Worm (Caenorhabditis elegans) whole organism, L4 larva: Measurements from ENCODE around the gene pde-4.

Source experiments
- D1046.2 ChIP-seq: fragments of 200-800 bp; sonication (Bioruptor generic); IDR thresholded peaks from 2 replicates; pipeline ENCODE4 v1.3.6; 2022; ENCODE audit warnings: missing genetic modification characterization, missing compliant biosample characterization
- F10B5.3 ChIP-seq: sonication (generic microtip); optimal IDR thresholded peaks from 2 replicates; lab custom pipeline; 2016; ENCODE audit warnings: mild to moderate bottlenecking, missing genetic modification characterization, missing compliant biosample characterization
- F49E8.2 ChIP-seq: sonication (generic microtip); optimal IDR thresholded peaks from 2 replicates; lab custom pipeline; 2016; ENCODE audit warnings: missing compliant biosample characterization, mild to moderate bottlenecking, missing genetic modification characterization, borderline replicate concordance
- T26A8.4 ChIP-seq: fragments of 200-800 bp; sonication (Bioruptor generic); IDR thresholded peaks from 2 replicates; pipeline ENCODE4 v1.3.6; 2022; ENCODE audit warnings: missing genetic modification characterization, missing compliant biosample characterization
- Y105C5A.15 ChIP-seq: fragments of 200-800 bp; sonication (Bioruptor generic); IDR thresholded peaks from 2 replicates; pipeline ENCODE4 v1.3.6; 2022; ENCODE audit warnings: missing genetic modification characterization, missing compliant biosample characterization
- Y48G9A.11 ChIP-seq: fragments of 200-800 bp; sonication (Bioruptor generic); IDR thresholded peaks from 2 replicates; pipeline ENCODE4 v1.3.6; 2022; ENCODE audit warnings: missing genetic modification reagents, missing genetic modification characterization, missing compliant biosample characterization
- ZK337.2 ChIP-seq: fragments of 200-800 bp; sonication (Bioruptor generic); IDR thresholded peaks from 2 replicates; pipeline ENCODE4 v1.3.6; 2022; ENCODE audit warnings: missing genetic modification reagents, missing genetic modification characterization, missing compliant biosample characterization
- aha-1 ChIP-seq: fragments of 150-350 bp; peaks from one replicate; lab custom pipeline; 2014; ENCODE audit warnings: missing biosample characterization, missing genetic modification characterization
- arid-1 ChIP-seq: fragments of 200-800 bp; sonication (Bioruptor generic); conservative IDR thresholded peaks from 2 replicates; pipeline ENCODE4 v1.3.6; 2022; ENCODE audit warnings: missing genetic modification reagents, missing genetic modification characterization, missing compliant biosample characterization
- ceh-20 ChIP-seq: fragments of 200-800 bp; sonication (Bioruptor generic); IDR thresholded peaks from 2 replicates; pipeline ENCODE4 v1.3.6; 2022; ENCODE audit warnings: missing genetic modification reagents, missing genetic modification characterization, missing compliant biosample characterization
- ceh-28 ChIP-seq: fragments of 150-350 bp; optimal IDR thresholded peaks from 2 replicates; lab custom pipeline; 2014; ENCODE audit warnings: missing biosample characterization, missing genetic modification reagents, missing genetic modification characterization
- ceh-62 ChIP-seq: sonication (generic microtip); optimal IDR thresholded peaks from 2 replicates; lab custom pipeline; 2017; ENCODE audit warnings: missing biosample characterization, missing genetic modification characterization
- ctbp-1 ChIP-seq: fragments of 200-800 bp; sonication (Bioruptor generic); IDR thresholded peaks from 2 replicates; pipeline ENCODE4 v1.3.6; 2022; ENCODE audit warnings: missing genetic modification reagents, missing genetic modification characterization, missing compliant biosample characterization
- daf-16 ChIP-seq, 3 experiments: sonication (generic microtip); optimal IDR thresholded peaks; 2 replicates each; lab custom pipeline; 2016 to 2017; ENCODE audit warnings: missing genetic modification characterization in 3 of 3, missing genetic modification reagents in 3 of 3, mild to moderate bottlenecking in 2 of 3, missing compliant biosample characterization in 2 of 3, missing biosample characterization in 1 of 3, moderate library complexity in 1 of 3
- daf-19 ChIP-seq: fragments of 200-800 bp; sonication (Bioruptor generic); conservative IDR thresholded peaks from 2 replicates; pipeline ENCODE4 v1.3.6; 2022; ENCODE audit warnings: missing genetic modification characterization, missing compliant biosample characterization
- daf-8 ChIP-seq: fragments of 200-800 bp; sonication (Bioruptor generic); IDR thresholded peaks from 2 replicates; pipeline ENCODE4 v1.3.6; 2022; ENCODE audit warnings: missing genetic modification characterization, missing compliant biosample characterization
- dpl-1 ChIP-seq: fragments of 150-350 bp; optimal IDR thresholded peaks from 2 replicates; lab custom pipeline; 2014; ENCODE audit warnings: missing biosample characterization, missing genetic modification reagents, missing genetic modification characterization
- egl-27 ChIP-seq: sonication (generic microtip); optimal IDR thresholded peaks from 3 replicates; lab custom pipeline; 2017; ENCODE audit warnings: missing biosample characterization, missing genetic modification reagents, missing genetic modification characterization
- egl-43 ChIP-seq: fragments of 200-800 bp; sonication (Bioruptor generic); IDR thresholded peaks from 2 replicates; pipeline ENCODE4 v1.3.6; 2022; ENCODE audit warnings: missing genetic modification reagents, missing genetic modification characterization, missing compliant biosample characterization
- fkh-10 ChIP-seq: fragments of 150-350 bp; optimal IDR thresholded peaks from 2 replicates; lab custom pipeline; 2014; ENCODE audit warnings: missing biosample characterization, missing genetic modification reagents, missing genetic modification characterization
- hif-1 ChIP-seq, 2 experiments: sonication (generic microtip); optimal IDR thresholded peaks; 2 replicates each; lab custom pipeline; 2016 to 2017; ENCODE audit warnings: missing compliant biosample characterization in 2 of 2, missing genetic modification characterization in 2 of 2, missing genetic modification reagents in 2 of 2, missing genotype in 2 of 2, mild to moderate bottlenecking in 1 of 2
- hlh-11 ChIP-seq: fragments of 200-800 bp; sonication (Bioruptor generic); optimal IDR thresholded peaks from 2 replicates; lab custom pipeline; 2018; ENCODE audit warnings: mild to moderate bottlenecking, missing genetic modification characterization, missing compliant biosample characterization
- hlh-30 ChIP-seq: sonication (generic microtip); optimal IDR thresholded peaks from 2 replicates; lab custom pipeline; 2017; ENCODE audit warnings: antibody characterized with exemption, mild to moderate bottlenecking, missing genetic modification characterization, missing compliant biosample characterization; ENCODE audit not compliant: insufficient read depth
- lin-1 ChIP-seq: fragments of 200-800 bp; sonication (Bioruptor generic); IDR thresholded peaks from 2 replicates; pipeline ENCODE4 v1.3.6; 2022; ENCODE audit warnings: missing genetic modification reagents, missing genetic modification characterization, missing compliant biosample characterization
- madf-9 ChIP-seq: fragments of 200-800 bp; sonication (Bioruptor generic); conservative IDR thresholded peaks from 2 replicates; pipeline ENCODE4 v1.3.6; 2022; ENCODE audit warnings: missing genetic modification reagents, missing genetic modification characterization, missing compliant biosample characterization
- mdl-1 ChIP-seq, 2 experiments: fragments of 150-350 bp in 1 of 2; sonication (generic microtip) in 1 of 2; optimal IDR thresholded peaks; 2 replicates each; lab custom pipeline; 2014 to 2017; ENCODE audit warnings: missing biosample characterization in 2 of 2, missing genetic modification characterization in 2 of 2
- mep-1 ChIP-seq: fragments of 150-350 bp; sonication (generic microtip); optimal IDR thresholded peaks from 3 replicates; lab custom pipeline; 2014; ENCODE audit warnings: missing biosample characterization, missing genetic modification characterization
- mes-2 ChIP-seq: sonication (generic microtip); optimal IDR thresholded peaks from 2 replicates; lab custom pipeline; 2016; ENCODE audit warnings: missing genotype, mild to moderate bottlenecking, missing genetic modification characterization, missing compliant biosample characterization; ENCODE audit not compliant: poor library complexity, severe bottlenecking
- mxl-2 ChIP-seq: fragments of 200-800 bp; sonication (Bioruptor generic); conservative IDR thresholded peaks from 2 replicates; pipeline ENCODE4 v1.3.6; 2022; ENCODE audit warnings: missing genetic modification reagents, missing genetic modification characterization, missing compliant biosample characterization
- nhr-10 ChIP-seq: fragments of 150-350 bp; optimal IDR thresholded peaks from 2 replicates; lab custom pipeline; 2014; ENCODE audit warnings: missing biosample characterization, missing genetic modification characterization
- nhr-11 ChIP-seq: fragments of 150-350 bp; optimal IDR thresholded peaks from 2 replicates; lab custom pipeline; 2014; ENCODE audit warnings: missing biosample characterization, missing genetic modification characterization
- nhr-111 ChIP-seq: fragments of 200-800 bp; sonication (Bioruptor generic); optimal IDR thresholded peaks from 2 replicates; lab custom pipeline; 2018; ENCODE audit warnings: mild to moderate bottlenecking, missing genetic modification characterization, missing compliant biosample characterization
- nhr-237 ChIP-seq: sonication (generic microtip); optimal IDR thresholded peaks from 2 replicates; lab custom pipeline; 2017; ENCODE audit warnings: missing biosample characterization, missing genetic modification characterization
- nhr-25 ChIP-seq: sonication (generic microtip); optimal IDR thresholded peaks from 2 replicates; lab custom pipeline; 2017; ENCODE audit warnings: missing genetic modification characterization, mild to moderate bottlenecking, missing compliant biosample characterization, antibody characterized with exemption, moderate library complexity, borderline replicate concordance; ENCODE audit not compliant: insufficient read depth
- nhr-41 ChIP-seq: fragments of 200-800 bp; sonication (Bioruptor generic); IDR thresholded peaks from 2 replicates; pipeline ENCODE4 v1.3.6; 2022; ENCODE audit warnings: missing genetic modification reagents, missing genetic modification characterization, missing compliant biosample characterization
- nhr-48 ChIP-seq: sonication (generic microtip); optimal IDR thresholded peaks from 2 replicates; lab custom pipeline; 2016; ENCODE audit warnings: mild to moderate bottlenecking, missing genetic modification characterization, missing compliant biosample characterization
- skn-1 ChIP-seq: fragments of 150-350 bp; optimal IDR thresholded peaks from 2 replicates; lab custom pipeline; 2014; ENCODE audit warnings: missing biosample characterization, missing genetic modification characterization
- spr-3 ChIP-seq: fragments of 200-800 bp; sonication (Bioruptor generic); optimal IDR thresholded peaks from 2 replicates; lab custom pipeline; 2018; ENCODE audit warnings: mild to moderate bottlenecking, missing genetic modification characterization, missing compliant biosample characterization
- tag-97 ChIP-seq: fragments of 200-800 bp; sonication (Bioruptor generic); IDR thresholded peaks from 2 replicates; pipeline ENCODE4 v1.3.6; 2022; ENCODE audit warnings: missing genetic modification characterization, missing compliant biosample characterization
- unc-39 ChIP-seq: sonication (generic microtip); optimal IDR thresholded peaks from 2 replicates; lab custom pipeline; 2017; ENCODE audit warnings: missing biosample characterization, missing genetic modification characterization
- unc-62 ChIP-seq, 3 experiments: fragments of 150-350 bp in 1 of 3; sonication (generic microtip); optimal IDR thresholded peaks in 2 of 3; peaks in 1 of 3; 1 replicate in 1 of 3; 2 replicates in 2 of 3; lab custom pipeline; 2014 to 2017; ENCODE audit warnings: missing biosample characterization in 3 of 3, missing genetic modification characterization in 3 of 3, missing genetic modification reagents in 3 of 3, missing genotype in 1 of 3
- zfp-2 ChIP-seq: sonication (generic microtip); optimal IDR thresholded peaks from 2 replicates; lab custom pipeline; 2016; ENCODE audit warnings: mild to moderate bottlenecking, missing genetic modification characterization, missing compliant biosample characterization

pde-4 gene

ce11 chrII:7607953-7608352 lies 43.1 kb downstream of the pde-4 start, which contains the start of gene lips-17:
Gene lips-17, plus strand, starts transcription at chrII:7608253.
- TF ChIP-seq nhr-25, result no peak
- TF ChIP-seq ZK337.2 (GFP tag; lab: Robert Waterston, UW), result no peak
- no peak for TF ChIP-seq egl-43 (GFP tag; lab: Robert Waterston, UW)
- no peak for TF ChIP-seq unc-39 (tag; lab: Kevin White, UChicago)
- TF ChIP-seq nhr-41, result no peak
- TF ChIP-seq Y105C5A.15 (GFP tag; lab: Robert Waterston, UW), result no peak
- no peak for TF ChIP-seq hlh-30
- no peak for TF ChIP-seq egl-27
- no peak for TF ChIP-seq hif-1 (tag; optimal IDR thresholded peaks at IDR 0.05; lab: Kevin White, UChicago)
- TF ChIP-seq lin-1 (GFP tag; lab: Robert Waterston, UW), result no peak
- TF ChIP-seq F49E8.2, result no peak
- TF ChIP-seq Y48G9A.11 (GFP tag; lab: Robert Waterston, UW), result no peak
- TF ChIP-seq, all 104 proteins: peak for 0

ce11 chrII:7605306-7605705 lies 45.7 kb downstream of the pde-4 start, which contains the start of gene osm-8:
Gene osm-8, minus strand, starts transcription at chrII:7605406.
- TF ChIP-seq aha-1 (tag; lab: Kevin White, UChicago) (peak; percentile 24), unc-39 (tag; lab: Kevin White, UChicago) (no peak), hlh-11 (tag; lab: Kevin White, UChicago) (peak; percentile 10), arid-1 (no peak)

ce11 chrII:7599357-7599756 lies 51.7 kb downstream of the pde-4 start, which contains the start of gene npp-21:
Gene npp-21, plus strand, starts transcription at chrII:7599657.
- TF ChIP-seq skn-1 (tag; lab: Kevin White, UChicago) (no peak), nhr-11 (no peak), madf-9 (GFP tag; lab: Robert Waterston, UW) (no peak), unc-39 (tag; lab: Kevin White, UChicago) (no peak), zfp-2 (tag; lab: Kevin White, UChicago) (no peak), ceh-62 (tag; lab: Kevin White, UChicago) (no peak), mdl-1 (tag; optimal IDR thresholded peaks at IDR 0.05; lab: Kevin White, UChicago) (no peak), unc-62 (GFP tag; optimal IDR thresholded peaks at IDR 0.05 in 1 of 2; lab: Kevin White, UChicago) (no peak), unc-62 (tag; optimal IDR thresholded peaks at IDR 0.05; lab: Kevin White, UChicago) (no peak), nhr-41 (no peak), F49E8.2 (no peak), T26A8.4 (GFP tag; lab: Robert Waterston, UW) (no peak), mxl-2 (no peak), fkh-10 (no peak), tag-97 (GFP tag; lab: Robert Waterston, UW) (no peak)

ce11 chrII:7598702-7599314 lies 52.2 kb downstream of the pde-4 start, which contains the start of gene pgam-5:
Gene pgam-5, minus strand, starts transcription at chrII:7598752.
- TF ChIP-seq nhr-237 (no peak), dpl-1 (GFP tag; lab: Kevin White, UChicago) (peak; percentile 30), ctbp-1 (GFP tag; lab: Robert Waterston, UW) (no peak), mes-2 (tag; lab: Kevin White, UChicago) (peak; percentile 40), spr-3 (no peak), ceh-28 (tag; lab: Kevin White, UChicago) (no peak), daf-8 (no peak)

ce11 chrII:7594812-7595211 lies 56.2 kb downstream of the pde-4 start, which contains the start of gene syd-1:
Gene syd-1, minus strand, starts transcription at chrII:7594912.
- TF ChIP-seq F10B5.3 (tag; lab: Kevin White, UChicago) (no peak), daf-19 (GFP tag; lab: Robert Waterston, UW) (no peak), spr-3 (no peak), ceh-28 (tag; lab: Kevin White, UChicago) (no peak), nhr-10 (no peak), ctbp-1 (GFP tag; lab: Robert Waterston, UW) (no peak), D1046.2 (GFP tag; lab: Robert Waterston, UW) (no peak), mep-1 (tag; lab: Kevin White, UChicago) (no peak), daf-16 (GFP tag; optimal IDR thresholded peaks at IDR 0.05; lab: Kevin White, UChicago) (no peak), daf-16 (tag; optimal IDR thresholded peaks at IDR 0.05; lab: Kevin White, UChicago) (no peak), ceh-20 (GFP tag; lab: Robert Waterston, UW) (no peak), nhr-48 (tag; lab: Kevin White, UChicago) (no peak), nhr-111 (GFP tag; lab: Kevin White, UChicago) (no peak), Y105C5A.15 (GFP tag; lab: Robert Waterston, UW) (no peak)
